Fruit fly (Drosophila melanogaster) whole organism, embryonic: ENCODE data around the gene CG44838.

Experiments
- Adf1 ChIP-seq: fragments of 200-800 bp; sonication (Bioruptor generic); IDR thresholded peaks from 2 replicates; pipeline ENCODE4 v1.3.6; 2022; ENCODE audit warnings: missing biosample characterization, missing genetic modification characterization
- Blimp-1 ChIP-seq: fragments of 200-800 bp; sonication (Bioruptor generic); optimal IDR thresholded peaks from 3 replicates; lab custom pipeline; 2018; ENCODE audit warnings: missing biosample characterization, missing genetic modification characterization, mild to moderate bottlenecking, moderate library complexity, missing genetic modification reagents
- CG10565 ChIP-seq: fragments of 200-800 bp; sonication (Bioruptor generic); optimal IDR thresholded peaks from 3 replicates; lab custom pipeline; 2016; ENCODE audit warnings: missing biosample characterization, mild to moderate bottlenecking, missing genetic modification characterization
- CG10654 ChIP-seq: fragments of 200-800 bp; sonication (Bioruptor generic); optimal IDR thresholded peaks from 2 replicates; lab custom pipeline; 2016; ENCODE audit warnings: missing biosample characterization, missing genetic modification characterization
- CG11247 ChIP-seq: fragments of 200-800 bp; sonication (Bioruptor generic); IDR thresholded peaks from 2 replicates; pipeline ENCODE4 v1.3.6; 2022; ENCODE audit warnings: missing biosample characterization, missing genetic modification characterization
- CG11504 ChIP-seq: fragments of 200-800 bp; sonication (Bioruptor generic); optimal IDR thresholded peaks from 3 replicates; lab custom pipeline; 2019; ENCODE audit warnings: missing biosample characterization, mild to moderate bottlenecking, missing genetic modification characterization, moderate library complexity
- CG1233 ChIP-seq: fragments of 200-800 bp; sonication (Bioruptor generic); optimal IDR thresholded peaks from 4 replicates; lab custom pipeline; 2018; ENCODE audit warnings: missing biosample characterization, mild to moderate bottlenecking, missing genetic modification characterization
- CG12659 ChIP-seq: fragments of 200-800 bp; sonication (Bioruptor generic); optimal IDR thresholded peaks from 3 replicates; lab custom pipeline; 2017; ENCODE audit warnings: mild to moderate bottlenecking, missing biosample characterization, missing genetic modification reagents, missing genetic modification characterization
- CG16779 ChIP-seq: fragments of 200-800 bp; sonication (Bioruptor generic); IDR thresholded peaks from 2 replicates; pipeline ENCODE4 v1.3.6; 2022; ENCODE audit warnings: missing biosample characterization, missing genetic modification characterization
- CG17361 ChIP-seq: fragments of 200-800 bp; sonication (Bioruptor generic); IDR thresholded peaks from 3 replicates; pipeline ENCODE4 v1.3.6; 2022; ENCODE audit warnings: missing biosample characterization, missing genetic modification characterization
- CG2120 ChIP-seq: fragments of 200-800 bp; sonication (Bioruptor generic); optimal IDR thresholded peaks from 3 replicates; lab custom pipeline; 2016; ENCODE audit warnings: missing biosample characterization, missing genetic modification characterization
- CG2712 ChIP-seq: fragments of 200-800 bp; optimal IDR thresholded peaks from 3 replicates; lab custom pipeline; 2019; ENCODE audit warnings: missing biosample characterization, mild to moderate bottlenecking, missing genetic modification characterization, moderate library complexity
- CG31365 ChIP-seq: fragments of 200-800 bp; sonication (Bioruptor generic); optimal IDR thresholded peaks from 2 replicates; lab custom pipeline; 2018; ENCODE audit warnings: missing biosample characterization, mild to moderate bottlenecking, missing genetic modification characterization
- CG3726 ChIP-seq: fragments of 200-800 bp; sonication (Bioruptor generic); IDR thresholded peaks from 3 replicates; pipeline ENCODE4, ENCODE4 v1.3.6; 2022; ENCODE audit warnings: missing biosample characterization, missing genetic modification characterization
- CG4360 ChIP-seq: fragments of 200-800 bp; sonication (Bioruptor generic); IDR thresholded peaks from 2 replicates; pipeline ENCODE4 v1.3.6; 2022; ENCODE audit warnings: missing biosample characterization, missing genetic modification characterization
- CG6254 ChIP-seq: fragments of 200-800 bp; sonication (Bioruptor generic); optimal IDR thresholded peaks from 3 replicates; lab custom pipeline; 2017; ENCODE audit warnings: mild to moderate bottlenecking, missing biosample characterization, missing genetic modification reagents, missing genetic modification characterization
- CG7786 ChIP-seq: fragments of 200-800 bp; sonication (Bioruptor generic); optimal IDR thresholded peaks from 2 replicates; lab custom pipeline; 2016; ENCODE audit warnings: missing biosample characterization, missing genetic modification characterization
- CG8478 ChIP-seq: fragments of >200 bp; optimal IDR thresholded peaks from 2 replicates; lab custom pipeline; 2018
- CG8924 ChIP-seq: fragments of 200-800 bp; optimal IDR thresholded peaks from 3 replicates; lab custom pipeline; 2019; ENCODE audit warnings: missing biosample characterization, mild to moderate bottlenecking, missing genetic modification characterization, moderate library complexity
- CHES-1-like ChIP-seq: fragments of 200-800 bp; sonication (Bioruptor generic); optimal IDR thresholded peaks from 2 replicates; lab custom pipeline; 2016; ENCODE audit warnings: missing biosample characterization, missing genetic modification characterization
- Camta ChIP-seq: fragments of 200-800 bp; sonication (Bioruptor generic); optimal IDR thresholded peaks from 2 replicates; lab custom pipeline; 2016; ENCODE audit warnings: missing biosample characterization, missing genetic modification characterization
- Ets65A ChIP-seq: fragments of 200-800 bp; sonication (Bioruptor generic); peaks from one replicate; lab custom pipeline; 2016; ENCODE audit warnings: missing biosample characterization, missing genetic modification characterization
- H15 ChIP-seq: fragments of 200-800 bp; sonication (Bioruptor generic); IDR thresholded peaks from 3 replicates; pipeline ENCODE4 v1.3.6; 2022; ENCODE audit warnings: missing biosample characterization, missing genetic modification characterization
- H2.0 ChIP-seq: fragments of 200-800 bp; sonication (Bioruptor generic); IDR thresholded peaks from 2 replicates; pipeline ENCODE4 v1.3.6; 2022; ENCODE audit warnings: missing biosample characterization, missing genetic modification characterization
- HLH4C ChIP-seq: fragments of 200-800 bp; sonication (Bioruptor generic); IDR thresholded peaks from 3 replicates; pipeline ENCODE4 v1.3.6; 2022; ENCODE audit warnings: missing biosample characterization, missing genetic modification characterization; ENCODE audit not compliant: partially characterized antibody
- Hsf ChIP-seq: fragments of 200-800 bp; sonication (Bioruptor generic); optimal IDR thresholded peaks from 3 replicates; lab custom pipeline; 2016; ENCODE audit warnings: missing biosample characterization, missing genetic modification characterization
- MESR4 ChIP-seq: fragments of 200-800 bp; sonication (Bioruptor generic); optimal IDR thresholded peaks from 2 replicates; lab custom pipeline; 2018; ENCODE audit warnings: missing biosample characterization, mild to moderate bottlenecking, missing genetic modification characterization, moderate library complexity
- MTF-1 ChIP-seq: fragments of 200-800 bp; sonication (Bioruptor generic); optimal IDR thresholded peaks from 2 replicates; lab custom pipeline; 2018; ENCODE audit warnings: missing biosample characterization, mild to moderate bottlenecking, missing genetic modification characterization, borderline replicate concordance
- Max ChIP-seq: fragments of 200-800 bp; sonication (Bioruptor generic); optimal IDR thresholded peaks from 2 replicates; lab custom pipeline; 2016; ENCODE audit warnings: missing biosample characterization, mild to moderate bottlenecking, missing genetic modification characterization
- Med ChIP-seq: fragments of 200-800 bp; sonication (Bioruptor generic); peaks from one replicate; lab custom pipeline; 2016; ENCODE audit warnings: missing biosample characterization, missing genetic modification characterization, mild to moderate bottlenecking, inconsistent platforms, moderate library complexity
- Pdp1 ChIP-seq, 2 experiments: fragments of 200-800 bp; sonication (Bioruptor generic); optimal IDR thresholded peaks; 3 replicates each; lab custom pipeline; 2016; ENCODE audit warnings: missing biosample characterization in 2 of 2, missing genetic modification characterization in 2 of 2, mild to moderate bottlenecking in 1 of 2, moderate library complexity in 1 of 2
- Scr ChIP-seq: fragments of 200-800 bp; sonication (Bioruptor generic); IDR thresholded peaks from 2 replicates; pipeline ENCODE4 v1.3.6; 2022; ENCODE audit warnings: missing biosample characterization, missing genetic modification characterization; ENCODE audit not compliant: partially characterized antibody
- Ssrp ChIP-seq: fragments of 200-800 bp; sonication (Bioruptor generic); optimal IDR thresholded peaks from 2 replicates; lab custom pipeline; 2018; ENCODE audit warnings: missing biosample characterization, mild to moderate bottlenecking, missing genetic modification characterization, moderate library complexity
- al ChIP-seq: fragments of 200-800 bp; sonication (Bioruptor generic); IDR thresholded peaks from 2 replicates; pipeline ENCODE4 v1.3.6; 2022; ENCODE audit warnings: missing biosample characterization, missing genetic modification characterization
- amos ChIP-seq: fragments of 200-800 bp; sonication (Bioruptor generic); IDR thresholded peaks from 2 replicates; pipeline ENCODE4 v1.3.6; 2022; ENCODE audit warnings: missing biosample characterization, missing genetic modification characterization; ENCODE audit not compliant: partially characterized antibody
- caup ChIP-seq: fragments of 200-800 bp; sonication (Bioruptor generic); optimal IDR thresholded peaks from 3 replicates; lab custom pipeline; 2017; ENCODE audit warnings: missing biosample characterization, mild to moderate bottlenecking, missing genetic modification characterization, moderate library complexity; ENCODE audit not compliant: severe bottlenecking
- chn ChIP-seq: fragments of 200-800 bp; sonication (Bioruptor generic); optimal IDR thresholded peaks from 2 replicates; lab custom pipeline; 2016; ENCODE audit warnings: missing biosample characterization, missing genetic modification characterization
- ewg ChIP-seq: fragments of 200-800 bp; sonication (Bioruptor generic); optimal IDR thresholded peaks from 3 replicates; lab custom pipeline; 2017; ENCODE audit warnings: mild to moderate bottlenecking, missing biosample characterization, missing genetic modification reagents, missing genetic modification characterization
- grau ChIP-seq: fragments of 200-800 bp; optimal IDR thresholded peaks from 3 replicates; lab custom pipeline; 2019; ENCODE audit warnings: missing biosample characterization, mild to moderate bottlenecking, missing genetic modification characterization, moderate library complexity
- knrl ChIP-seq: fragments of 200-800 bp; sonication (Bioruptor generic); IDR thresholded peaks from 3 replicates; pipeline ENCODE4 v1.3.6; 2022; ENCODE audit warnings: missing biosample characterization, missing genetic modification characterization; ENCODE audit not compliant: partially characterized antibody
- lab ChIP-seq: fragments of 200-800 bp; sonication (Bioruptor generic); optimal IDR thresholded peaks from 3 replicates; lab custom pipeline; 2017; ENCODE audit warnings: missing biosample characterization, missing genetic modification characterization, mild to moderate bottlenecking, moderate library complexity, missing genetic modification reagents
- mam ChIP-seq: fragments of 200-800 bp; sonication (Bioruptor generic); optimal IDR thresholded peaks from 3 replicates; lab custom pipeline; 2016; ENCODE audit warnings: missing biosample characterization, missing genetic modification characterization
- mld ChIP-seq: fragments of 200-800 bp; sonication (Bioruptor generic); IDR thresholded peaks from 3 replicates; pipeline ENCODE4 v1.3.6; 2022; ENCODE audit warnings: missing biosample characterization, missing genetic modification characterization; ENCODE audit not compliant: partially characterized antibody
- nerfin-2 ChIP-seq: fragments of 200-800 bp; sonication (Bioruptor generic); IDR thresholded peaks from 2 replicates; pipeline ENCODE4 v1.3.6; 2022; ENCODE audit warnings: missing biosample characterization, missing genetic modification characterization; ENCODE audit not compliant: partially characterized antibody
- pho ChIP-seq: fragments of 200-800 bp; sonication (Bioruptor generic); optimal IDR thresholded peaks from 2 replicates; lab custom pipeline; 2016; ENCODE audit warnings: missing biosample characterization, missing genetic modification characterization
- seq ChIP-seq: fragments of 200-800 bp; sonication (Bioruptor generic); IDR thresholded peaks from 2 replicates; pipeline ENCODE4 v1.3.6; 2022; ENCODE audit warnings: missing biosample characterization, missing genetic modification characterization
- slbo ChIP-seq: fragments of 200-800 bp; sonication (Bioruptor generic); IDR thresholded peaks from 2 replicates; pipeline ENCODE4 v1.3.6; 2022; ENCODE audit warnings: missing biosample characterization, missing genetic modification characterization
- trem ChIP-seq: fragments of 200-800 bp; optimal IDR thresholded peaks from 3 replicates; lab custom pipeline; 2019; ENCODE audit warnings: missing biosample characterization, mild to moderate bottlenecking, missing genetic modification characterization, moderate library complexity
- z ChIP-seq: fragments of 200-800 bp; sonication (Bioruptor generic); IDR thresholded peaks from 3 replicates; pipeline ENCODE4 v1.3.6; 2022; ENCODE audit warnings: missing biosample characterization, missing genetic modification characterization

Gene CG44838

dm6 chr3L:9441907-9442479, 18.9 kb upstream of the CG44838 start, which contains the start of the genes Bet3 and Nf-YA (continued):
- TF ChIP-seq CG2712 (tag; lab: Kevin White, UChicago) (peak; percentile 65), CG8924 (tag; lab: Kevin White, UChicago) (peak; percentile 5), CG11504 (tag; lab: Kevin White, UChicago) (no peak), pho (peak; percentile 43), CG10654 (peak; percentile 50), CG17361 (peak; percentile 48), knrl (peak; percentile 90), ewg (peak; percentile 16), seq (GFP tag; lab: Robert Waterston, UW) (no peak), Ets65A (GFP tag; lab: Kevin White, UChicago) (peak; percentile 97), CG1233 (peak; percentile 27), z (no peak), CG31365 (tag; lab: Kevin White, UChicago) (no peak), Ssrp (tag; lab: Kevin White, UChicago) (peak; percentile 44), HLH4C (peak; percentile 69), CG2120 (GFP tag; lab: Kevin White, UChicago) (peak; percentile 63), nerfin-2 (GFP tag; lab: Robert Waterston, UW) (peak; percentile 72), al (peak; percentile 59; the same call in 1 of the 2 replicates), lab (GFP tag; lab: Kevin White, UChicago) (peak; percentile 32), Max (GFP tag; lab: Kevin White, UChicago) (no peak), grau (peak; percentile 34), CG12659 (GFP tag; lab: Kevin White, UChicago) (peak; percentile 65), Scr (GFP tag; lab: Robert Waterston, UW) (peak; percentile 82), trem (tag; lab: Kevin White, UChicago) (peak; percentile 62), CG4360 (GFP tag; lab: Robert Waterston, UW) (no peak), H2.0 (GFP tag; lab: Robert Waterston, UW) (peak; percentile 31; the same call in 1 of the 2 replicates), Pdp1 (GFP tag; optimal IDR thresholded peaks at IDR 0.05; lab: Kevin White, UChicago) (peak; percentile 39 to 51), CG16779 (GFP tag; lab: Robert Waterston, UW) (no peak), mam (GFP tag; lab: Kevin White, UChicago) (peak; percentile 90), MESR4 (GFP tag; lab: Kevin White, UChicago) (peak; percentile 92), Hsf (GFP tag; lab: Kevin White, UChicago) (peak; percentile 60), CG7786 (GFP tag; lab: Kevin White, UChicago) (peak; percentile 51), slbo (GFP tag; lab: Robert Waterston, UW) (peak; percentile 88), Camta (GFP tag; lab: Kevin White, UChicago) (peak; percentile 53), caup (GFP tag; lab: Kevin White, UChicago) (peak; percentile 35), CHES-1-like (peak; percentile 63), CG3726 (GFP tag; lab: Robert Waterston, UW) (no peak), Adf1 (GFP tag; lab: Robert Waterston, UW) (no peak), mld (peak; percentile 62; the same call in 1 of the 3 replicates), CG8478 (lab: Kevin White, UChicago) (no peak), amos (GFP tag; lab: Robert Waterston, UW) (peak; percentile 91), MTF-1 (GFP tag; lab: Kevin White, UChicago) (peak; percentile 69), Blimp-1 (peak; percentile 99), CG10565 (no peak), CG6254 (GFP tag; lab: Kevin White, UChicago) (no peak), chn (GFP tag; lab: Kevin White, UChicago) (peak; percentile 66), Med (GFP tag; lab: Kevin White, UChicago) (peak; percentile 94), H15 (GFP tag; lab: Robert Waterston, UW) (peak; percentile 12; the same call in 1 of the 3 replicates), CG11247 (GFP tag; lab: Robert Waterston, UW) (peak; percentile 61)
